Worm (Caenorhabditis elegans): ENCODE data around the gene Y51H4A.938.

DNA sequence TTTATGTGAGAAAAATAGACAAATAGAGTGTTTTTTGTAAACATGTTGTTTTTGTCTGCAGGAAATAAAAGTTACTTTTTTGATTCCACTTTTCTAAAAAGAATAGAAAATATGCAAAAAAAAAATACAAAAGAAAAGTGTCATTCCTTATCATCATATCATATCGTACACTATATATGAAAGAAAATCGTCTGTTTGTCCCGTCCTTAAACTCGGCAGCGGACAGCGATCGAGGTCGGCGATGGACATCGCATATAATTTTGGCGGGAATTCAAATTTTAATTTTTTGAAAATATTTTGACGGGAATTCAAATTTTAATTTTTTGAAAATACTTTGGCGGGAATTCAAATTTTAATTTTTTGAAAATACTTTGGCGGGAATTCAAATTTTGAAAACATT lies 9.4 kb upstream of the Y51H4A.938 start:
- TF ChIP-seq ceh-82 (tag; optimal IDR thresholded peaks at IDR 0.05) (no peak), nhr-237 (tag; optimal IDR thresholded peaks at IDR 0.05) (no peak), aly-2 (tag; optimal IDR thresholded peaks at IDR 0.05) (no peak), nhr-11 (tag; optimal IDR thresholded peaks at IDR 0.05) (no peak), ama-1 (optimal IDR thresholded peaks at IDR 0.05) (no peak), ztf-11 (tag; optimal IDR thresholded peaks at IDR 0.05) (no peak), skn-1 (tag; optimal IDR thresholded peaks at IDR 0.05) (no peak), jun-1 (tag; optimal IDR thresholded peaks at IDR 0.05) (no peak), fos-1 (tag; optimal IDR thresholded peaks at IDR 0.05) (no peak), lin-15B (tag; optimal IDR thresholded peaks at IDR 0.05) (no peak), nhr-43 (tag; optimal IDR thresholded peaks at IDR 0.05; ENCODE audit: poor library complexity, severe bottlenecking) (no peak), nhr-25 (tag; optimal IDR thresholded peaks at IDR 0.05) (no peak)

Data from whole organism, L3 larva.